Fruit fly (Drosophila melanogaster) whole organism, embryonic: ENCODE results near the gene Ets97D.

ENCODE experiments used
- B-H2 ChIP-seq: fragments of 200-800 bp; sonication (Bioruptor generic); optimal IDR thresholded peaks from 2 replicates; lab custom pipeline; 2018; ENCODE audit warnings: missing biosample characterization, mild to moderate bottlenecking, missing genetic modification characterization
- CG11696 ChIP-seq: fragments of 200-800 bp; sonication (Bioruptor generic); IDR thresholded peaks from 2 replicates; pipeline ENCODE4 v1.3.6; 2022; ENCODE audit warnings: missing biosample characterization, missing genetic modification characterization
- CG12104 ChIP-seq: fragments of 200-800 bp; sonication (Bioruptor generic); optimal IDR thresholded peaks from 3 replicates; lab custom pipeline; 2016; ENCODE audit warnings: missing biosample characterization, missing genetic modification characterization
- CG14050 ChIP-seq: fragments of 200-800 bp; sonication (Bioruptor generic); IDR thresholded peaks from 3 replicates; pipeline ENCODE4 v1.3.6; 2022; ENCODE audit warnings: missing biosample characterization, missing genetic modification characterization
- CG15011 ChIP-seq: fragments of 200-800 bp; sonication (Bioruptor generic); optimal IDR thresholded peaks from 3 replicates; lab custom pipeline; 2018; ENCODE audit warnings: missing biosample characterization, mild to moderate bottlenecking, missing genetic modification characterization
- CG15269 ChIP-seq: fragments of 200-800 bp; sonication (Bioruptor generic); optimal IDR thresholded peaks from 2 replicates; lab custom pipeline; 2018; ENCODE audit warnings: missing biosample characterization, mild to moderate bottlenecking, missing genetic modification characterization, moderate library complexity
- CG16779 ChIP-seq: fragments of 200-800 bp; sonication (Bioruptor generic); IDR thresholded peaks from 2 replicates; pipeline ENCODE4 v1.3.6; 2022; ENCODE audit warnings: missing biosample characterization, missing genetic modification characterization
- CG16863 ChIP-seq: fragments of 200-800 bp; sonication (Bioruptor generic); optimal IDR thresholded peaks from 3 replicates; lab custom pipeline; 2016; ENCODE audit warnings: missing biosample characterization, missing genetic modification characterization
- CG17568 ChIP-seq: fragments of 200-800 bp; sonication (Bioruptor generic); optimal IDR thresholded peaks from 2 replicates; lab custom pipeline; 2018; ENCODE audit warnings: missing biosample characterization, mild to moderate bottlenecking, missing genetic modification characterization, moderate library complexity
- CG1832 ChIP-seq: fragments of 200-800 bp; sonication (Bioruptor generic); optimal IDR thresholded peaks from 2 replicates; lab custom pipeline; 2017; ENCODE audit warnings: missing biosample characterization, mild to moderate bottlenecking, missing genetic modification characterization, inconsistent platforms
- CG18764 ChIP-seq: fragments of 200-800 bp; sonication (Bioruptor generic); optimal IDR thresholded peaks from 3 replicates; lab custom pipeline; 2016; ENCODE audit warnings: missing biosample characterization, missing genetic modification characterization
- CG2120 ChIP-seq: fragments of 200-800 bp; sonication (Bioruptor generic); optimal IDR thresholded peaks from 3 replicates; lab custom pipeline; 2016; ENCODE audit warnings: missing biosample characterization, missing genetic modification characterization
- CG2678 ChIP-seq: fragments of 200-800 bp; sonication (Bioruptor generic); optimal IDR thresholded peaks from 3 replicates; lab custom pipeline; 2019; ENCODE audit warnings: missing biosample characterization, mild to moderate bottlenecking, missing genetic modification characterization, moderate library complexity
- CG3065 ChIP-seq: fragments of 200-800 bp; sonication (Bioruptor generic); optimal IDR thresholded peaks from 2 replicates; lab custom pipeline; 2016; ENCODE audit warnings: missing biosample characterization, missing genetic modification characterization
- CG5953 ChIP-seq: fragments of 200-800 bp; sonication (Bioruptor generic); IDR thresholded peaks from 2 replicates; pipeline ENCODE4 v1.3.6; 2022; ENCODE audit warnings: missing biosample characterization, missing genetic modification characterization
- CG6765 ChIP-seq: fragments of 200-800 bp; sonication (Bioruptor generic); optimal IDR thresholded peaks from 3 replicates; lab custom pipeline; 2017; ENCODE audit warnings: missing biosample characterization, mild to moderate bottlenecking, missing genetic modification characterization
- CG9215 ChIP-seq: fragments of 200-800 bp; sonication (Bioruptor generic); IDR thresholded peaks from 2 replicates; pipeline ENCODE4 v1.3.6; 2022; ENCODE audit warnings: missing biosample characterization, missing genetic modification characterization
- CG9876 ChIP-seq: fragments of 200-800 bp; sonication (Bioruptor generic); optimal IDR thresholded peaks from 2 replicates; lab custom pipeline; 2016; ENCODE audit warnings: missing biosample characterization, missing genetic modification characterization
- CkIIα-i1 ChIP-seq: fragments of 200-800 bp; sonication (Bioruptor generic); IDR thresholded peaks from 2 replicates; pipeline ENCODE4 v1.3.6; 2022; ENCODE audit warnings: missing biosample characterization, missing genetic modification characterization
- Doc2 ChIP-seq: fragments of 200-800 bp; sonication (Bioruptor generic); IDR thresholded peaks from 2 replicates; pipeline ENCODE4 v1.3.6; 2022; ENCODE audit warnings: missing biosample characterization, missing genetic modification characterization
- Hr51 ChIP-seq, 2 experiments: fragments of 200-800 bp; sonication (Bioruptor generic); optimal IDR thresholded peaks; 2 replicates in 1 of 2; 3 replicates in 1 of 2; lab custom pipeline; 2016 to 2018; ENCODE audit warnings: missing biosample characterization in 2 of 2, missing genetic modification characterization in 2 of 2, mild to moderate bottlenecking in 1 of 2, moderate library complexity in 1 of 2
- Mad ChIP-seq: fragments of 200-800 bp; sonication (Bioruptor generic); optimal IDR thresholded peaks from 2 replicates; lab custom pipeline; 2016; ENCODE audit warnings: missing biosample characterization, missing genetic modification characterization
- Max ChIP-seq: fragments of 200-800 bp; sonication (Bioruptor generic); optimal IDR thresholded peaks from 2 replicates; lab custom pipeline; 2016; ENCODE audit warnings: missing biosample characterization, mild to moderate bottlenecking, missing genetic modification characterization
- Mrtf ChIP-seq: fragments of 200-800 bp; sonication (Bioruptor generic); IDR thresholded peaks from 3 replicates; pipeline ENCODE4 v1.3.6; 2022; ENCODE audit warnings: missing biosample characterization, missing genetic modification characterization
- Neu2 ChIP-seq: fragments of 200-800 bp; sonication (Bioruptor generic); optimal IDR thresholded peaks from 3 replicates; lab custom pipeline; 2016; ENCODE audit warnings: missing biosample characterization, missing genetic modification characterization, borderline replicate concordance
- Rx ChIP-seq: fragments of 200-800 bp; sonication (Bioruptor generic); IDR thresholded peaks from 2 replicates; pipeline ENCODE4 v1.3.6; 2022; ENCODE audit warnings: missing biosample characterization, missing genetic modification characterization
- Taf1 ChIP-seq: fragments of 200-800 bp; sonication (Bioruptor generic); IDR thresholded peaks from 2 replicates; pipeline ENCODE4 v1.3.6; 2022; ENCODE audit warnings: missing biosample characterization, missing genetic modification characterization
- al ChIP-seq: fragments of 200-800 bp; sonication (Bioruptor generic); IDR thresholded peaks from 2 replicates; pipeline ENCODE4 v1.3.6; 2022; ENCODE audit warnings: missing biosample characterization, missing genetic modification characterization
- cato ChIP-seq: fragments of 200-800 bp; sonication (Bioruptor generic); optimal IDR thresholded peaks from 2 replicates; lab custom pipeline; 2016; ENCODE audit warnings: missing biosample characterization, missing genetic modification characterization, borderline replicate concordance
- chn ChIP-seq: fragments of 200-800 bp; sonication (Bioruptor generic); optimal IDR thresholded peaks from 2 replicates; lab custom pipeline; 2016; ENCODE audit warnings: missing biosample characterization, missing genetic modification characterization
- en ChIP-seq: fragments of 200-800 bp; sonication (Bioruptor generic); optimal IDR thresholded peaks from 2 replicates; lab custom pipeline; 2016; ENCODE audit warnings: missing biosample characterization, missing genetic modification characterization
- fd102C ChIP-seq: fragments of 200-800 bp; sonication (Bioruptor generic); optimal IDR thresholded peaks from 2 replicates; lab custom pipeline; 2018; ENCODE audit warnings: missing biosample characterization, mild to moderate bottlenecking, missing genetic modification characterization, moderate library complexity
- fru ChIP-seq: fragments of >200 bp; optimal IDR thresholded peaks from 2 replicates; lab custom pipeline; 2017
- gem ChIP-seq: fragments of 200-800 bp; sonication (Bioruptor generic); optimal IDR thresholded peaks from 2 replicates; lab custom pipeline; 2019; ENCODE audit warnings: missing biosample characterization, mild to moderate bottlenecking, missing genetic modification characterization, moderate library complexity
- h ChIP-seq: fragments of >200 bp; optimal IDR thresholded peaks from 2 replicates; lab custom pipeline; 2017
- hbn ChIP-seq: fragments of 200-800 bp; sonication (Bioruptor generic); IDR thresholded peaks from 2 replicates; pipeline ENCODE4 v1.3.6; 2022; ENCODE audit warnings: missing biosample characterization, missing genetic modification characterization; ENCODE audit not compliant: partially characterized antibody
- lab ChIP-seq: fragments of 200-800 bp; sonication (Bioruptor generic); optimal IDR thresholded peaks from 3 replicates; lab custom pipeline; 2017; ENCODE audit warnings: missing biosample characterization, missing genetic modification characterization, mild to moderate bottlenecking, moderate library complexity, missing genetic modification reagents
- lov ChIP-seq, 2 experiments: fragments of 200-800 bp in 1 of 2; fragments of >200 bp in 1 of 2; sonication (Bioruptor generic) in 1 of 2; IDR thresholded peaks in 1 of 2; optimal IDR thresholded peaks in 1 of 2; 2 replicates in 1 of 2; 3 replicates in 1 of 2; pipeline versions ENCODE4 v1.3.6 to Lab custom; 2017 to 2022; ENCODE audit warnings: missing biosample characterization in 1 of 2, missing genetic modification characterization in 1 of 2
- pnt ChIP-seq: fragments of 200-800 bp; sonication (Bioruptor generic); optimal IDR thresholded peaks from 3 replicates; lab custom pipeline; 2016; ENCODE audit warnings: missing biosample characterization, missing genetic modification characterization
- prd ChIP-seq, 3 experiments: fragments of >200 bp in 2 of 3; fragments of 200-800 bp in 1 of 3; sonication (Bioruptor generic) in 1 of 3; optimal IDR thresholded peaks in 2 of 3; IDR thresholded peaks in 1 of 3; 2 replicates in 2 of 3; 3 replicates in 1 of 3; pipeline versions ENCODE4 v1.3.6 to Lab custom; 2017 to 2022; ENCODE audit warnings: missing biosample characterization in 1 of 3, missing genetic modification characterization in 1 of 3
- pum ChIP-seq: fragments of 200-800 bp; sonication (Bioruptor generic); optimal IDR thresholded peaks from 2 replicates; lab custom pipeline; 2016; ENCODE audit warnings: missing biosample characterization, missing genetic modification characterization
- sim ChIP-seq: fragments of 200-800 bp; sonication (Bioruptor generic); IDR thresholded peaks from 2 replicates; pipeline ENCODE4 v1.3.6; 2022; ENCODE audit warnings: missing biosample characterization, missing genetic modification characterization
- sna ChIP-seq: fragments of 200-800 bp; sonication (Bioruptor generic); IDR thresholded peaks from 2 replicates; pipeline ENCODE4 v1.3.6; 2022; ENCODE audit warnings: missing biosample characterization, missing genetic modification characterization; ENCODE audit not compliant: partially characterized antibody
- sob ChIP-seq: fragments of 200-800 bp; sonication (Bioruptor generic); IDR thresholded peaks from 2 replicates; pipeline ENCODE4 v1.3.6; 2022; ENCODE audit warnings: missing biosample characterization, missing genetic modification characterization
- sug ChIP-seq: fragments of 200-800 bp; optimal IDR thresholded peaks from 2 replicates; lab custom pipeline; 2019; ENCODE audit warnings: missing biosample characterization, mild to moderate bottlenecking, missing genetic modification characterization, moderate library complexity
- unpg ChIP-seq: fragments of 200-800 bp; sonication (Bioruptor generic); optimal IDR thresholded peaks from 3 replicates; lab custom pipeline; 2018; ENCODE audit warnings: missing biosample characterization, mild to moderate bottlenecking, missing genetic modification characterization, moderate library complexity
- vfl ChIP-seq: fragments of 200-800 bp; sonication (Bioruptor generic); optimal IDR thresholded peaks from 2 replicates; lab custom pipeline; 2016; ENCODE audit warnings: missing biosample characterization, missing genetic modification characterization
- wdn ChIP-seq: fragments of 200-800 bp; sonication (Bioruptor generic); IDR thresholded peaks from 2 replicates; pipeline ENCODE4 v1.3.6; 2022; ENCODE audit warnings: missing biosample characterization, missing genetic modification characterization
- wor ChIP-seq: fragments of 200-800 bp; sonication (Bioruptor generic); IDR thresholded peaks from 2 replicates; pipeline ENCODE4 v1.3.6; 2022; ENCODE audit warnings: missing biosample characterization, missing genetic modification characterization
- yki ChIP-seq: fragments of >200 bp; optimal IDR thresholded peaks from 3 replicates; lab custom pipeline; 2018

Ets97D gene

dm6 chr3R:26875544-26876027, 37.1 kb downstream of the Ets97D start, which contains the start of gene Rb97D (continued):
- TF ChIP-seq wdn (GFP tag; lab: Robert Waterston, UW) (0 out of 2 replicates have a peak, but pooled peaks have one; percentile 36), chn (GFP tag; lab: Kevin White, UChicago) (peak; percentile 47), CG5953 (GFP tag; lab: Robert Waterston, UW) (peak; percentile 53; the same call in 1 of the 2 replicates), CG1832 (GFP tag; lab: Kevin White, UChicago) (no peak), Doc2 (no peak), cato (GFP tag; lab: Kevin White, UChicago) (no peak), CG2120 (GFP tag; lab: Kevin White, UChicago) (peak; percentile 85), fru (lab: Kevin White, UChicago) (no peak), hbn (GFP tag; lab: Robert Waterston, UW) (peak; percentile 91), CG15011 (no peak), Hr51 (GFP tag; optimal IDR thresholded peaks at IDR 0.05; lab: Kevin White, UChicago) (peak; percentile 66 to 68), CG2678 (peak; percentile 78), h (lab: Kevin White, UChicago) (no peak), CG9876 (GFP tag; lab: Kevin White, UChicago) (peak; percentile 62), Taf1 (GFP tag; lab: Robert Waterston, UW) (0 out of 2 replicates have a peak, but pooled peaks have one; percentile 37), pnt (peak; percentile 49), CkIIα-i1 (GFP tag; lab: Robert Waterston, UW) (no peak), CG9215 (GFP tag; lab: Robert Waterston, UW) (peak; percentile 45), sob (peak; percentile 78), CG15269 (peak; percentile 72), prd (optimal IDR thresholded peaks at IDR 0.05; lab: Kevin White, UChicago) (no peak), prd (GFP tag; IDR thresholded peaks at IDR 0.05; lab: Robert Waterston, UW) (peak; percentile 74; the same call in 2 of the 3 replicates), Mrtf (GFP tag; lab: Robert Waterston, UW) (peak; percentile 46; the same call in 1 of the 3 replicates), Rx (GFP tag; lab: Robert Waterston, UW) (peak; percentile 19; the same call in 1 of the 2 replicates), fd102C (GFP tag; lab: Kevin White, UChicago) (no peak), lov (optimal IDR thresholded peaks at IDR 0.05; lab: Kevin White, UChicago) (no peak), lov (GFP tag; IDR thresholded peaks at IDR 0.05; lab: Robert Waterston, UW) (no peak), Neu2 (GFP tag; lab: Kevin White, UChicago) (peak; percentile 13), CG14050 (GFP tag; lab: Robert Waterston, UW) (peak; percentile 47; the same call in 2 of the 3 replicates), CG6765 (GFP tag; lab: Kevin White, UChicago) (peak; percentile 67), CG16779 (GFP tag; lab: Robert Waterston, UW) (peak; percentile 39; the same call in 1 of the 2 replicates), sna (GFP tag; lab: Robert Waterston, UW) (peak; percentile 91), gem (tag; lab: Kevin White, UChicago) (peak; percentile 78), sug (tag; lab: Kevin White, UChicago) (peak; percentile 67), CG11696 (GFP tag; lab: Robert Waterston, UW) (no peak), CG18764 (GFP tag; lab: Kevin White, UChicago) (peak; percentile 44), yki (lab: Kevin White, UChicago) (no peak), CG12104 (GFP tag; lab: Kevin White, UChicago) (peak; percentile 34), pum (GFP tag; lab: Kevin White, UChicago) (peak; percentile 67), en (peak; percentile 4), CG17568 (GFP tag; lab: Kevin White, UChicago) (peak; percentile 50), sim (no peak), vfl (GFP tag; lab: Kevin White, UChicago) (peak; percentile 42), B-H2 (GFP tag; lab: Kevin White, UChicago) (peak; percentile 73), lab (GFP tag; lab: Kevin White, UChicago) (peak; percentile 71), Max (peak; percentile 12), CG16863 (GFP tag; lab: Kevin White, UChicago) (peak; percentile 60), al (GFP tag; lab: Robert Waterston, UW) (peak; percentile 4; the same call in 1 of the 2 replicates), wor (GFP tag; lab: Robert Waterston, UW) (peak; percentile 50), unpg (GFP tag; lab: Kevin White, UChicago) (peak; percentile 74), Mad (peak; percentile 56), CG3065 (GFP tag; lab: Kevin White, UChicago) (no peak)
